Fruit fly (Drosophila melanogaster): ENCODE results near the gene glo.

glo gene

DNA sequence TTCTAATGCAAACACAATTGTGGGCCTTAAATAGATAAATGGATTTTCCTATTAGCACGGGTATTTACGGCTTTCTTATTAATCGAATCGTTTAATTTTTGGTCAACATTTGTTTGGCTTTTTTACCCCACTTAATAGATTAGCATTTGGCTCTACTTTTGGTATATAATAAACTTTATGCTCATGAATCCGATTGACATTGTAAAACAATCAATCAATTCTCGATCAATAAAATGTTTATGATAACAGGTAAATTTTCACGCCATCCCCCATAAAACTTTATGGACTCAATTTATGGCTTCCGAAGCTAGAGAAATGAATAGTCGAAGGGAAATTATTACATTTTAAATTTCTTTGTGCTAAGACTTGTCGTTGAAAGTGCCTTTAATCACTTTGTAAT lies 9.6 kb downstream of the glo start (continued):
- TF ChIP-seq Hr78 (GFP tag; optimal IDR thresholded peaks at IDR 0.05) (peak in 1 of 2 experiments; percentile 30), CG10979 (tag; optimal IDR thresholded peaks at IDR 0.05) (peak; percentile 53), sob (GFP tag; IDR thresholded peaks at IDR 0.05) (no peak), CG13424 (tag; optimal IDR thresholded peaks at IDR 0.05) (peak; percentile 43), onecut (GFP tag; IDR thresholded peaks at IDR 0.05) (peak; percentile 31; the same call in 1 of the 2 replicates), CG12219 (GFP tag; optimal IDR thresholded peaks at IDR 0.05) (peak; percentile 57), slou (GFP tag; optimal IDR thresholded peaks at IDR 0.05) (no peak), CG17359 (tag; optimal IDR thresholded peaks at IDR 0.05) (peak; percentile 48), CG8290 (GFP tag; optimal IDR thresholded peaks at IDR 0.05) (no peak), CG8290 (tag; optimal IDR thresholded peaks at IDR 0.05) (peak in 1 of 2 experiments; percentile 67), stwl (tag; optimal IDR thresholded peaks at IDR 0.05) (no peak), lab (GFP tag; optimal IDR thresholded peaks at IDR 0.05) (peak; percentile 66), Dfd (GFP tag; optimal IDR thresholded peaks at IDR 0.05) (no peak), odd (GFP tag; optimal IDR thresholded peaks at IDR 0.05) (peak; percentile 49), CG31224 (GFP tag; IDR thresholded peaks at IDR 0.05) (0 out of 2 replicates have a peak, but pooled peaks have one; percentile 5), Hsf (GFP tag; optimal IDR thresholded peaks at IDR 0.05) (no peak), CG10267 (tag; optimal IDR thresholded peaks at IDR 0.05) (peak; percentile 33), nerfin-1 (tag; optimal IDR thresholded peaks at IDR 0.05) (peak; percentile 55), MTF-1 (GFP tag; optimal IDR thresholded peaks at IDR 0.05; ENCODE audit: borderline replicate concordance) (peak; percentile 38), dmrt99B (tag; optimal IDR thresholded peaks at IDR 0.05) (peak; percentile 51), CG2678 (tag; optimal IDR thresholded peaks at IDR 0.05) (peak; percentile 87), CoRest (tag; optimal IDR thresholded peaks at IDR 0.05) (peak; percentile 38), CG12769 (tag; optimal IDR thresholded peaks at IDR 0.05) (peak; percentile 37), CG14014 (GFP tag; IDR thresholded peaks at IDR 0.05) (peak; percentile 41; the same call in 1 of the 2 replicates), bsh (GFP tag; optimal IDR thresholded peaks at IDR 0.05) (peak in 1 of 2 experiments; percentile 64), sens-2 (GFP tag; IDR thresholded peaks at IDR 0.05) (peak; percentile 74), CG34224 (GFP tag; IDR thresholded peaks at IDR 0.05; ENCODE audit: partially characterized antibody) (no peak), Hmr (GFP tag; optimal IDR thresholded peaks at IDR 0.05) (peak; percentile 29), CG12744 (GFP tag; optimal IDR thresholded peaks at IDR 0.05) (no peak), CG11504 (tag; optimal IDR thresholded peaks at IDR 0.05) (peak; percentile 49), Mes4 (GFP tag; optimal IDR thresholded peaks at IDR 0.05) (no peak), CG3838 (GFP tag; optimal IDR thresholded peaks at IDR 0.05) (no peak), PHDP (tag; optimal IDR thresholded peaks at IDR 0.05) (peak; percentile 85), nau (GFP tag; optimal IDR thresholded peaks at IDR 0.05) (peak; percentile 32), HHEX (GFP tag; optimal IDR thresholded peaks at IDR 0.05) (peak; percentile 55), Fer2 (tag; optimal IDR thresholded peaks at IDR 0.05) (peak; percentile 67), fd3F (GFP tag; optimal IDR thresholded peaks at IDR 0.05) (peak; percentile 49), CG3281 (GFP tag; optimal IDR thresholded peaks at IDR 0.05) (peak; percentile 70), unpg (GFP tag; optimal IDR thresholded peaks at IDR 0.05) (peak; percentile 89), ATbp (GFP tag; optimal IDR thresholded peaks at IDR 0.05) (peak; percentile 55), CG12659 (GFP tag; optimal IDR thresholded peaks at IDR 0.05) (peak; percentile 22), CG1602 (GFP tag; optimal IDR thresholded peaks at IDR 0.05) (no peak), grau (tag; optimal IDR thresholded peaks at IDR 0.05) (peak; percentile 51), Hand (GFP tag; optimal IDR thresholded peaks at IDR 0.05) (no peak), Sry-β (GFP tag; optimal IDR thresholded peaks at IDR 0.05) (peak; percentile 25), CG18476 (GFP tag; optimal IDR thresholded peaks at IDR 0.05) (no peak), fd64A (GFP tag; optimal IDR thresholded peaks at IDR 0.05) (peak; percentile 65), CG7963 (GFP tag; IDR thresholded peaks at IDR 0.05; ENCODE audit: partially characterized antibody) (no peak), CG9876 (GFP tag; optimal IDR thresholded peaks at IDR 0.05) (no peak)
